Worm (Caenorhabditis elegans) whole organism, young adult: ENCODE measurements around the gene F58E6.4.
A peak's percentile ranks its signal among the peaks of the same experiment; 100 is the strongest.

ENCODE experiments used
- C17E4.6 ChIP-seq: fragments of 200-800 bp; sonication (Bioruptor generic); IDR thresholded peaks from 2 replicates; pipeline ENCODE4 v1.3.6; 2022; ENCODE audit warnings: missing genetic modification reagents, missing genetic modification characterization, missing compliant biosample characterization
- F23B12.7 ChIP-seq: sonication (generic microtip); optimal IDR thresholded peaks from 2 replicates; lab custom pipeline; 2017; ENCODE audit warnings: missing genetic modification characterization, mild to moderate bottlenecking, missing compliant biosample characterization, antibody characterized with exemption, moderate library complexity; ENCODE audit not compliant: insufficient read depth
- F39B2.1 ChIP-seq: fragments of 200-800 bp; sonication (Bioruptor generic); IDR thresholded peaks from 2 replicates; pipeline ENCODE4 v1.3.6; 2022; ENCODE audit warnings: missing genetic modification reagents, missing genetic modification characterization, missing compliant biosample characterization
- F49E8.2 ChIP-seq: sonication (generic microtip); optimal IDR thresholded peaks from 3 replicates; lab custom pipeline; 2017; ENCODE audit warnings: missing genetic modification characterization, mild to moderate bottlenecking, missing compliant biosample characterization, antibody characterized with exemption, moderate library complexity; ENCODE audit not compliant: insufficient read depth
- F55B11.4 ChIP-seq: sonication (generic microtip); optimal IDR thresholded peaks from 2 replicates; lab custom pipeline; 2016; ENCODE audit warnings: missing compliant biosample characterization, missing genetic modification characterization, borderline replicate concordance; ENCODE audit not compliant: insufficient read depth
- K11D2.4 ChIP-seq: fragments of 200-800 bp; sonication (Bioruptor generic); IDR thresholded peaks from 2 replicates; pipeline ENCODE4 v1.3.6; 2022; ENCODE audit warnings: missing genetic modification reagents, missing genetic modification characterization, missing compliant biosample characterization
- T07F8.4 ChIP-seq: sonication (generic microtip); optimal IDR thresholded peaks from 2 replicates; lab custom pipeline; 2016; ENCODE audit warnings: mild to moderate bottlenecking, missing genetic modification characterization, moderate library complexity, missing compliant biosample characterization
- Y56A3A.18 ChIP-seq: fragments of 200-800 bp; sonication (Bioruptor generic); IDR thresholded peaks from 2 replicates; pipeline ENCODE4 v1.3.6; 2022; ENCODE audit warnings: missing genetic modification reagents, missing genetic modification characterization, missing compliant biosample characterization
- Y67H2A.10 ChIP-seq: fragments of 200-800 bp; sonication (Bioruptor generic); conservative IDR thresholded peaks from 2 replicates; pipeline ENCODE4 v1.3.6; 2022; ENCODE audit warnings: missing genetic modification reagents, missing genetic modification characterization, missing compliant biosample characterization
- Y79H2A.3 ChIP-seq: fragments of 200-800 bp; sonication (Bioruptor generic); conservative IDR thresholded peaks from 2 replicates; pipeline ENCODE4 v1.3.6; 2022; ENCODE audit warnings: missing genetic modification reagents, missing genetic modification characterization, missing compliant biosample characterization
- athp-1 ChIP-seq: sonication (generic microtip); optimal IDR thresholded peaks from 2 replicates; lab custom pipeline; 2017; ENCODE audit warnings: mild to moderate bottlenecking, missing genetic modification characterization, missing compliant biosample characterization
- attf-6 ChIP-seq: fragments of 200-800 bp; sonication (Bioruptor generic); IDR thresholded peaks from 2 replicates; pipeline ENCODE4 v1.3.6; 2022; ENCODE audit warnings: missing genetic modification reagents, missing genetic modification characterization, missing compliant biosample characterization
- bed-1 ChIP-seq: fragments of 200-800 bp; sonication (Bioruptor generic); IDR thresholded peaks from 2 replicates; pipeline ENCODE4 v1.3.6; 2022; ENCODE audit warnings: missing genetic modification reagents, missing genetic modification characterization, missing compliant biosample characterization
- cebp-1 ChIP-seq, 2 experiments: fragments of 200-800 bp in 1 of 2; sonication (Bioruptor generic) in 1 of 2; sonication (generic microtip) in 1 of 2; IDR thresholded peaks in 1 of 2; optimal IDR thresholded peaks in 1 of 2; 2 replicates each; pipeline versions ENCODE4 v1.3.6 to Lab custom; 2017 to 2022; ENCODE audit warnings: missing compliant biosample characterization in 2 of 2, missing genetic modification characterization in 2 of 2, mild to moderate bottlenecking in 1 of 2, missing genetic modification reagents in 1 of 2, moderate library complexity in 1 of 2
- cebp-2 ChIP-seq: fragments of 200-800 bp; sonication (Bioruptor generic); IDR thresholded peaks from 2 replicates; pipeline ENCODE4 v1.3.6; 2022; ENCODE audit warnings: missing genetic modification characterization, missing compliant biosample characterization
- ceh-100 ChIP-seq: fragments of 200-800 bp; sonication (Bioruptor generic); IDR thresholded peaks from 2 replicates; pipeline ENCODE4 v1.3.6; 2022; ENCODE audit warnings: missing genetic modification reagents, missing genetic modification characterization, missing compliant biosample characterization
- ceh-40 ChIP-seq: fragments of 200-800 bp; sonication (Bioruptor generic); IDR thresholded peaks from 2 replicates; pipeline ENCODE4 v1.3.6; 2022; ENCODE audit warnings: missing genetic modification characterization, missing compliant biosample characterization
- ceh-79 ChIP-seq: sonication (generic microtip); optimal IDR thresholded peaks from 2 replicates; lab custom pipeline; 2017; ENCODE audit warnings: mild to moderate bottlenecking, missing genetic modification characterization, missing compliant biosample characterization
- ceh-91 ChIP-seq: fragments of 200-800 bp; sonication (Bioruptor generic); IDR thresholded peaks from 2 replicates; pipeline ENCODE4 v1.3.6; 2022; ENCODE audit warnings: missing genetic modification reagents, missing genetic modification characterization, missing compliant biosample characterization
- egl-44 ChIP-seq: fragments of 200-800 bp; sonication (Bioruptor generic); IDR thresholded peaks from 2 replicates; pipeline ENCODE4 v1.3.6; 2022; ENCODE audit warnings: missing genetic modification reagents, missing genetic modification characterization, missing compliant biosample characterization
- hrde-1 ChIP-seq: sonication (generic microtip); optimal IDR thresholded peaks from 2 replicates; lab custom pipeline; 2016; ENCODE audit warnings: missing genetic modification characterization, mild to moderate bottlenecking, missing compliant biosample characterization, moderate library complexity, missing genotype, missing genetic modification reagents, borderline replicate concordance
- lag-1 ChIP-seq: fragments of 200-800 bp; sonication (Bioruptor generic); IDR thresholded peaks from 2 replicates; pipeline ENCODE4 v1.3.6; 2022; ENCODE audit warnings: missing genetic modification reagents, missing genetic modification characterization, missing compliant biosample characterization
- let-526 ChIP-seq: fragments of 200-800 bp; sonication (Bioruptor generic); IDR thresholded peaks from 2 replicates; pipeline ENCODE4 v1.3.6; 2022; ENCODE audit warnings: missing genetic modification reagents, missing genetic modification characterization, missing compliant biosample characterization
- let-607 ChIP-seq, 2 experiments: fragments of 200-800 bp in 1 of 2; sonication (Bioruptor generic) in 1 of 2; sonication (generic microtip) in 1 of 2; optimal IDR thresholded peaks; 2 replicates each; lab custom pipeline; 2016 to 2018; ENCODE audit warnings: mild to moderate bottlenecking in 2 of 2, missing compliant biosample characterization in 2 of 2, missing genetic modification characterization in 2 of 2, moderate library complexity in 2 of 2, missing genotype in 1 of 2
- lin-54 ChIP-seq: fragments of 200-800 bp; sonication (Bioruptor generic); optimal IDR thresholded peaks from 2 replicates; lab custom pipeline; 2018; ENCODE audit warnings: mild to moderate bottlenecking, missing genetic modification characterization, missing compliant biosample characterization
- lir-1 ChIP-seq: fragments of 200-800 bp; sonication (Bioruptor generic); conservative IDR thresholded peaks from 2 replicates; pipeline ENCODE4 v1.3.6; 2022; ENCODE audit warnings: missing genetic modification reagents, missing genetic modification characterization, missing compliant biosample characterization
- lsy-27 ChIP-seq: sonication (generic microtip); optimal IDR thresholded peaks from 2 replicates; lab custom pipeline; 2017; ENCODE audit warnings: missing genetic modification characterization, mild to moderate bottlenecking, missing compliant biosample characterization, antibody characterized with exemption, missing genotype, borderline replicate concordance; ENCODE audit not compliant: insufficient read depth
- nfya-2 ChIP-seq: fragments of 200-800 bp; sonication (Bioruptor generic); IDR thresholded peaks from 2 replicates; pipeline ENCODE4 v1.3.6; 2022; ENCODE audit warnings: missing genetic modification reagents, missing genetic modification characterization, missing compliant biosample characterization
- nhr-80 ChIP-seq: sonication (generic microtip); optimal IDR thresholded peaks from 2 replicates; lab custom pipeline; 2016; ENCODE audit warnings: missing genetic modification characterization, missing compliant biosample characterization
- pbrm-1 ChIP-seq: fragments of 200-800 bp; sonication (Bioruptor generic); IDR thresholded peaks from 2 replicates; pipeline ENCODE4 v1.3.6; 2022; ENCODE audit warnings: missing genetic modification reagents, missing genetic modification characterization, missing compliant biosample characterization
- rcor-1 ChIP-seq: fragments of 200-800 bp; sonication (Bioruptor generic); IDR thresholded peaks from 2 replicates; pipeline ENCODE4 v1.3.6; 2022; ENCODE audit warnings: missing genetic modification reagents, missing genetic modification characterization, missing compliant biosample characterization
- repo-1 ChIP-seq: sonication (generic microtip); optimal IDR thresholded peaks from 2 replicates; lab custom pipeline; 2017; ENCODE audit warnings: mild to moderate bottlenecking, missing genetic modification characterization, missing compliant biosample characterization
- rpc-1 ChIP-seq, 2 experiments: fragments of 150-350 bp in 1 of 2; sonication (generic microtip) in 1 of 2; optimal IDR thresholded peaks; 2 replicates each; lab custom pipeline; 2014 to 2018; ENCODE audit warnings: missing biosample characterization in 1 of 2, missing genetic modification characterization in 1 of 2, missing genetic modification reagents in 1 of 2, missing genotype in 1 of 2
- snpc-4 ChIP-seq, 5 experiments: fragments of 150-350 bp in 1 of 5; sonication (generic microtip) in 4 of 5; optimal IDR thresholded peaks; 2 replicates each; lab custom pipeline; 2014 to 2018; ENCODE audit warnings: missing genetic modification characterization in 5 of 5, missing biosample characterization in 3 of 5, antibody characterized with exemption in 2 of 5, mild to moderate bottlenecking in 2 of 5, missing compliant biosample characterization in 2 of 5, missing genotype in 2 of 5, moderate library complexity in 2 of 5, missing genetic modification reagents in 1 of 5
- sptf-2 ChIP-seq: fragments of 200-800 bp; sonication (Bioruptor generic); optimal IDR thresholded peaks from 2 replicates; lab custom pipeline; 2018; ENCODE audit warnings: mild to moderate bottlenecking, missing genetic modification characterization, missing compliant biosample characterization
- tbx-9 ChIP-seq: sonication (generic microtip); optimal IDR thresholded peaks from 2 replicates; lab custom pipeline; 2016; ENCODE audit warnings: borderline replicate concordance, missing genetic modification characterization, inconsistent platforms, missing compliant biosample characterization
- unc-62 ChIP-seq: fragments of 150-350 bp; optimal IDR thresholded peaks from 2 replicates; lab custom pipeline; 2014; ENCODE audit warnings: missing biosample characterization, missing genetic modification reagents, missing genetic modification characterization
- xnd-1 ChIP-seq: sonication (generic microtip); optimal IDR thresholded peaks from 2 replicates; lab custom pipeline; 2016; ENCODE audit warnings: missing genotype, missing genetic modification reagents, missing genetic modification characterization, missing compliant biosample characterization
- ztf-26 ChIP-seq: sonication (generic microtip); optimal IDR thresholded peaks from 2 replicates; lab custom pipeline; 2017; ENCODE audit warnings: missing genetic modification characterization, missing compliant biosample characterization
- ztf-28 ChIP-seq: fragments of 200-800 bp; sonication (Bioruptor generic); IDR thresholded peaks from 2 replicates; pipeline ENCODE4 v1.3.6; 2022; ENCODE audit warnings: missing genetic modification reagents, missing genetic modification characterization, missing compliant biosample characterization
- ztf-6 ChIP-seq: fragments of 200-800 bp; sonication (Bioruptor generic); IDR thresholded peaks from 2 replicates; pipeline ENCODE4 v1.3.6; 2022; ENCODE audit warnings: missing genetic modification reagents, missing genetic modification characterization, missing compliant biosample characterization

The F58E6.4 gene

DNA sequence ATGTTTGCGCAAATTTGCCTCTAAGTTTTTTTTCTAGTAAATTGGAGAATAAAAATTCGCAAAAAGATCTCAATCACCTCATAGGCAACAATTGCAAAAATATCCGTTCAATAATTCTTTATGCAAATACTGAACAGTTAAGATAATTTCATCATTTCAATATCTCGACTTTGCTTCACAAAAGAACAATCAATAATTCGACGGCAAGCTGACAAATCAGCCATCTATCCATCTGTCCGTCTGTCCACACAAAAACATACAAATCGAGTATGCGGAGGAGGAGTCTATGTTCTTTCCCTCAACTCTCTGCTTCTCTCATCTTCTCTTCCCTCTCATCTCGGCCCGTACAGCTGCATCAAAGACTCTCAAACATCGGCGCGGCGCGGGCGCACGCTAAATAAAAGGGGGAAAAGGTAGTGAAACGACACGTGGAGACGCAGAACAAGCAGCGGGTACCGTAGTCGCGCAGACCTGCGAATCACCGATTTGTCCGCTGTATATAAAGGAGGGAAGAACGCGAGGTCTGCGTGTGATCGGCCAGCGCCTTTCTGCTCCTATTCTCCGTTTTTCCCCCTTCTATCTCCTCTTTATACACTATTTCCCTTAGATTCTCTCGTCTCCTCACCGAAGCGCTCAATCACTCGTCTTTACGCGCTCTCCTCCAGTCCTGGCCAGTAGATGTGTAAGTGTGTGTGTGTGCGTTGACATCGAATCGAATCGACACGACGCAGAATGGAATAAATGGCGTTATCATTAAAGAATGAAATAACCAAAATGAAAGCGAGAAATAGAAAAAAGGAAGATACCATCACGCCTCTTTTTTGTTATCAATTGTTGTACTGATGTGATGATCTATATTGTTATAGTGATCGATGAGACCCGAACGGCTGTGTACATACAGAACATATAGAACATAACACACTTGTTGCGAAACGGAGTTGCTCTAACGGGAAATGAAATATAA, 19.2 kb downstream of the F58E6.4 start (continued):
- TF ChIP-seq ceh-79 (tag; lab: Kevin White, UChicago), result no peak

DNA sequence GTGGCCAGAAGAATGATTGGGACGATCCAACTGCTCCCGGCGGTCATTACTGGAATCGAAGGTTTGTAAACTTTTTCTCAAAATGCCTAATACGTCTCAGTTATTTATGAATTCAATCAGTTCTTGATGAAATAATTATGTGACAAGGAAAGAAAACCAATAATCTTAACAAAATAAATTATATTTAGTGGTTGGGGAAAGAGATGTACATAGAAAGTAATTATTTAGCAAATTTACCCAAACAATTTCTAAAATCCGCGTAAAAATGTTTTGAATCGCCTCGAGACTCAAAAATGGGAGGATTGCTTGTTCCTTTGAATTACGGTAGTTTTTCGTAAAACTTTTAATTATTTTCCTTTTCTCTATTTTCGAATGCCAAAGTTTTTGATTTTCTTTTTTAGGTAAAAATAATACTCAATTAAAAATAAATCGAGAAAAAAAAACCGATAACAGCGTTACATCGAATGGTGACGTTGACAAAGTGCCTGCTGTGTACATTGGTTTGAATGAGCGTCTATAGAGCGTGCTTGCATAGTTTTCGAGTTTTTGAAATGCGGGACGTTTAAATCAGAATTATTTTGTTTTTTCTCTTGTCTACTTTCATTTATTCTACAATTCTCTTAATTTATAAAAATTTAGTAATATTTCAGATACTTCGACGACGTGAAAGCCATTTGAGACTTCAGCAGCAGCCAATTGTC, 20.6 kb downstream of the F58E6.4 start, which contains the start of the genes aagr-3 and drap-1:
Gene aagr-3 (minus strand): TSS at position 51 of the 701 bp plus-strand sequence.
Gene drap-1 (plus strand): TSS at position 645 of the 701 bp plus-strand sequence.
- TF ChIP-seq ceh-91 (GFP tag; lab: Robert Waterston, UW) (0 out of 2 replicates have a peak, but pooled peaks have one; percentile 27), lsy-27 (tag; lab: Kevin White, UChicago) (no peak), athp-1 (no peak), repo-1 (tag; lab: Kevin White, UChicago) (no peak), ceh-40 (GFP tag; lab: Robert Waterston, UW) (no peak), egl-44 (GFP tag; lab: Robert Waterston, UW) (no peak), pbrm-1 (GFP tag; lab: Robert Waterston, UW) (no peak), rcor-1 (GFP tag; lab: Robert Waterston, UW) (no peak), F39B2.1 (no peak), F23B12.7 (tag; lab: Kevin White, UChicago) (no peak), ztf-6 (no peak), F55B11.4 (tag; lab: Kevin White, UChicago) (no peak), ztf-28 (GFP tag; lab: Robert Waterston, UW) (no peak), C17E4.6 (no peak), Y67H2A.10 (GFP tag; lab: Robert Waterston, UW) (no peak), lin-54 (peak; percentile 42), attf-6 (GFP tag; lab: Robert Waterston, UW) (no peak), cebp-2 (GFP tag; lab: Robert Waterston, UW) (no peak), Y79H2A.3 (GFP tag; lab: Robert Waterston, UW) (no peak), sptf-2 (GFP tag; lab: Kevin White, UChicago) (no peak), lag-1 (no peak), cebp-1 (GFP tag; IDR thresholded peaks at IDR 0.05; lab: Robert Waterston, UW) (no peak), cebp-1 (tag; optimal IDR thresholded peaks at IDR 0.05; lab: Kevin White, UChicago) (peak; percentile 40), T07F8.4 (tag; lab: Kevin White, UChicago) (no peak), ceh-100 (no peak), Y56A3A.18 (GFP tag; lab: Robert Waterston, UW) (no peak), K11D2.4 (GFP tag; lab: Robert Waterston, UW) (no peak), bed-1 (GFP tag; lab: Robert Waterston, UW) (no peak), unc-62 (GFP tag; lab: Kevin White, UChicago) (no peak), nhr-80 (peak; percentile 66), let-526 (no peak), tbx-9 (tag; lab: Kevin White, UChicago) (no peak), nfya-2 (GFP tag; lab: Robert Waterston, UW) (no peak), rpc-1 (optimal IDR thresholded peaks at IDR 0.05; lab: Kevin White, UChicago) (no peak), rpc-1 (tag; optimal IDR thresholded peaks at IDR 0.05; lab: Kevin White, UChicago) (no peak), ztf-26 (tag; lab: Kevin White, UChicago) (no peak), snpc-4 (GFP tag; optimal IDR thresholded peaks at IDR 0.05; lab: Kevin White, UChicago) (no peak), snpc-4 (tag; optimal IDR thresholded peaks at IDR 0.05; lab: Kevin White, UChicago) (peak in 1 of 4 experiments; percentile 8), let-607 (tag; optimal IDR thresholded peaks at IDR 0.05; lab: Kevin White, UChicago) (no peak), xnd-1 (tag; lab: Kevin White, UChicago) (no peak), lir-1 (GFP tag; lab: Robert Waterston, UW) (no peak), F49E8.2 (no peak), hrde-1 (tag; lab: Kevin White, UChicago) (no peak)
